Fruit fly (Drosophila melanogaster): ENCODE data around the gene pic.

pic gene

DNA sequence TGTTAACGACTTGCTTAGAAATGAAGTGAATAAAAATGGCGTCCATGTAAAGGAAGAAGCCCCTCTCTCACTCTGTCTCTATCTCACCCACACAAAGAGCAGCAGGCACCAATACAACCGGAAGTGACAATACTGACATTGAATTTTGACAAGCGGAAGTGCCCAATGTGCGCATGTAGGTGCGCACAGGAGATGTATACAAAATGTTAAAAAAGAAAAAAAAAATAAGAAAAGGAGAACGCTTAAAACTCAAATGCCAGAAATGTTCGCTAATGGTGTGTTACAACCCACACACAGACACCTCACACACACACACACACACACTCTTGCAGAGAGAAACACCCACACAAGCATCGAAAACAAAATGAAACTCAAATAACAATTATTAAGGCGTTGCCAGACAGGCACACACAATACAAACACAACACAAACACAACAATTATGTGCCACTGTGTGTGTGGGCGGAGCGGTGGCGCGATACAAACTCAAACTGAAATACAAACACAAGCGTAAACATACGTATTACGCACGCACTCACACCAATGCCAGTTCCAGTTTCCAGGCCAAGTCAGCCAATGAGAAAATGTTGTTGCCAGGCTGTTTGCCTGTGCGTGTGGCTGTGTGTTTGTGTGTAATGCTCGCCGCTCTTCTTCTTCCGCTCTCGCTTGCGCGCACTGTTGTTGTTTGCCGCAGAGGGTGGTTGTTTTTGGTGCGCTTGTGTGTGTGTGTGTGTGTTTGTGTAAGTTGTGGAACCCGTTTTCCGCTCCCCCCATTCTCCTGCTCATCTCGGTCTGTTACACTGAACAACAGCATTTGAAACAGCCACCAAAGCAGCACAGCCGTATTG is 11.9 kb downstream of the pic start (continued):
- TF ChIP-seq CG14667 (GFP tag; IDR thresholded peaks at IDR 0.05) (no peak), dmrt99B (tag; optimal IDR thresholded peaks at IDR 0.05) (no peak), usp (GFP tag; optimal IDR thresholded peaks at IDR 0.05) (no peak), tgo (GFP tag; IDR thresholded peaks at IDR 0.05) (peak; percentile 32; the same call in 1 of the 3 replicates), dan (GFP tag; IDR thresholded peaks at IDR 0.05) (no peak), Doc2 (GFP tag; IDR thresholded peaks at IDR 0.05) (no peak), Eip74EF (GFP tag; optimal IDR thresholded peaks at IDR 0.05) (peak in 1 of 2 experiments; percentile 86), sisA (GFP tag; IDR thresholded peaks at IDR 0.05) (peak; percentile 33; the same call in 1 of the 2 replicates), B-H2 (GFP tag; optimal IDR thresholded peaks at IDR 0.05) (no peak), stc (GFP tag; IDR thresholded peaks at IDR 0.05) (0 out of 2 replicates have a peak, but pooled peaks have one; percentile 14), Bgb (GFP tag; IDR thresholded peaks at IDR 0.05; ENCODE audit: partially characterized antibody) (peak; percentile 64; the same call in 1 of the 2 replicates), kay (GFP tag; optimal IDR thresholded peaks at IDR 0.05) (no peak), Hand (GFP tag; optimal IDR thresholded peaks at IDR 0.05) (no peak), zfh1 (GFP tag; IDR thresholded peaks at IDR 0.05) (0 out of 3 replicates have a peak, but pooled peaks have one; percentile 33), ERR (GFP tag; optimal IDR thresholded peaks at IDR 0.05) (no peak), prd (optimal IDR thresholded peaks at IDR 0.05) (no peak), prd (GFP tag; IDR thresholded peaks at IDR 0.05) (peak; percentile 36; the same call in 2 of the 3 replicates), CG42726 (GFP tag; IDR thresholded peaks at IDR 0.05; ENCODE audit: partially characterized antibody) (peak; percentile 53; the same call in 1 of the 2 replicates), fd102C (GFP tag; optimal IDR thresholded peaks at IDR 0.05) (peak; percentile 5), CG1602 (GFP tag; optimal IDR thresholded peaks at IDR 0.05) (no peak), CG5180 (GFP tag; optimal IDR thresholded peaks at IDR 0.05) (no peak), CG15011 (GFP tag; optimal IDR thresholded peaks at IDR 0.05) (no peak), Dad (GFP tag; optimal IDR thresholded peaks at IDR 0.05) (no peak), CG9932 (GFP tag; IDR thresholded peaks at IDR 0.05) (no peak), CG31365 (tag; optimal IDR thresholded peaks at IDR 0.05) (no peak), CG2129 (GFP tag; IDR thresholded peaks at IDR 0.05; ENCODE audit: partially characterized antibody) (no peak), Mad (GFP tag; optimal IDR thresholded peaks at IDR 0.05) (no peak), Sry-β (GFP tag; optimal IDR thresholded peaks at IDR 0.05) (no peak), CG17912 (GFP tag; optimal IDR thresholded peaks at IDR 0.05) (no peak), NfI (GFP tag; optimal IDR thresholded peaks at IDR 0.05) (no peak), gt (GFP tag; IDR thresholded peaks at IDR 0.05) (no peak), tna (GFP tag; IDR thresholded peaks at IDR 0.05; ENCODE audit: partially characterized antibody) (0 out of 2 replicates have a peak, but pooled peaks have one; percentile 46), Hr78 (GFP tag; optimal IDR thresholded peaks at IDR 0.05) (peak in 1 of 2 experiments; percentile 63), hbn (GFP tag; IDR thresholded peaks at IDR 0.05; ENCODE audit: partially characterized antibody) (0 out of 2 replicates have a peak, but pooled peaks have one; percentile 27), CG9727 (GFP tag; optimal IDR thresholded peaks at IDR 0.05) (peak; percentile 48), hb (GFP tag; IDR thresholded peaks at IDR 0.05; ENCODE audit: partially characterized antibody) (no peak), hth (optimal IDR thresholded peaks at IDR 0.05) (no peak)

DNA sequence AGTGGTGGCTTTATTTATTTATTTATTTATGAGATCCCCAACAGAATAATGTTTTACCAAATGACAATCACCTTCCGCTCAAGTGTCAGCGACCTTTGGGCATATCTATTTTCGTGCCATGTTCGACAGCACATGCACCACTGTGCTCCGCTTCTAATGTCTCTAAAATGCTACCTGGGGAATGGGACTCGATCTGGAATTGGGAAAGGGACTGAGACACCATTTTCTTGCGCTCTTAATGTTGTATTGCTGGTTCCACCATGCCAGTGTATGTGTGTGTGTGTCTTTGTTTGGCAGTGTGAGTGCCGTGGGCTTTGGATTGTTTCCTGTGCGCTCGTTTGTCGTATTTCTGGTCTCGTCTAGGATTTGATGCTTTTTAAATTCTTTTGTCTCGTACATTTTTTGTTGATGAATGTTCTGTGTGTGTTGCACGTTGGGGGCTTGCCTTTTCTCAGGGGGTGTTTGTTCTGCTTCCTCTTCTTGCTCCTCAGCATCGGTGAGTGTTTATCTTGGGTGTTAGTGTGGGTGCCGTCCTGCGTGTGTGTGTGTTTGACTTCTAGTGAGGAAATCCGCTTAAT is 13.2 kb downstream of the pic start:
- TF ChIP-seq CG15479 (GFP tag; optimal IDR thresholded peaks at IDR 0.05) (peak; percentile 56), CG8478 (optimal IDR thresholded peaks at IDR 0.05) (peak; percentile 71), Nf-YC (tag; optimal IDR thresholded peaks at IDR 0.05) (peak; percentile 92), Scr (GFP tag; IDR thresholded peaks at IDR 0.05; ENCODE audit: partially characterized antibody) (no peak), D (optimal IDR thresholded peaks at IDR 0.05) (peak; percentile 69), D (GFP tag; optimal IDR thresholded peaks at IDR 0.05) (no peak), ci (GFP tag; IDR thresholded peaks at IDR 0.05) (peak; percentile 24; the same call in 1 of the 3 replicates), CG1602 (GFP tag; optimal IDR thresholded peaks at IDR 0.05) (no peak), CG11456 (GFP tag; IDR thresholded peaks at IDR 0.05) (no peak), en (GFP tag; optimal IDR thresholded peaks at IDR 0.05) (no peak), CG6791 (GFP tag; IDR thresholded peaks at IDR 0.05; ENCODE audit: partially characterized antibody) (0 out of 3 replicates have a peak, but pooled peaks have one; percentile 39), CG17612 (GFP tag; IDR thresholded peaks at IDR 0.05) (no peak), Drgx (GFP tag; IDR thresholded peaks at IDR 0.05) (no peak), Nf-YB (GFP tag; optimal IDR thresholded peaks at IDR 0.05) (peak; percentile 94)

All from whole organism, embryonic.